Fruit fly (Drosophila melanogaster): ENCODE measurements around the gene PolD1.
A peak's percentile ranks its signal among the peaks of the same experiment; 100 is the strongest.

The PolD1 gene

dm6 chr3L:16001164-16001679, 13.6 kb upstream of the PolD1 start (continued):
- TF ChIP-seq odd (GFP tag; optimal IDR thresholded peaks at IDR 0.05) (peak; percentile 76), CG30431 (GFP tag; optimal IDR thresholded peaks at IDR 0.05) (no peak), Myb (GFP tag; optimal IDR thresholded peaks at IDR 0.05) (peak; percentile 59), pho (GFP tag; optimal IDR thresholded peaks at IDR 0.05) (peak; percentile 83), Scr (GFP tag; IDR thresholded peaks at IDR 0.05; ENCODE audit: partially characterized antibody) (0 out of 2 replicates have a peak, but pooled peaks have one; percentile 34), ken (GFP tag; IDR thresholded peaks at IDR 0.05) (no peak), klu (GFP tag; IDR thresholded peaks at IDR 0.05) (peak; percentile 65; the same call in 1 of the 2 replicates), CG14667 (GFP tag; IDR thresholded peaks at IDR 0.05) (no peak; the same call in 1 of the 2 replicates), Optix (GFP tag; IDR thresholded peaks at IDR 0.05) (no peak), CG4617 (GFP tag; optimal IDR thresholded peaks at IDR 0.05; ENCODE audit: borderline replicate concordance) (peak; percentile 3), BtbVII (GFP tag; optimal IDR thresholded peaks at IDR 0.05) (peak; percentile 82), CG17829 (tag; optimal IDR thresholded peaks at IDR 0.05) (peak; percentile 59), bigmax (GFP tag; optimal IDR thresholded peaks at IDR 0.05) (no peak), CG15601 (tag; optimal IDR thresholded peaks at IDR 0.05) (peak; percentile 26), ranshi (GFP tag; IDR thresholded peaks at IDR 0.05) (peak; percentile 55; the same call in 1 of the 2 replicates), Dll (GFP tag; IDR thresholded peaks at IDR 0.05; ENCODE audit: partially characterized antibody) (no peak), CG14014 (GFP tag; IDR thresholded peaks at IDR 0.05) (peak; percentile 75), Trl (optimal IDR thresholded peaks at IDR 0.05) (peak in 1 of 2 experiments; percentile 57), Trl (GFP tag; optimal IDR thresholded peaks at IDR 0.05) (peak; percentile 63), CG17385 (GFP tag; optimal IDR thresholded peaks at IDR 0.05) (peak; percentile 81), gro (GFP tag; optimal IDR thresholded peaks at IDR 0.05) (peak; percentile 90), gsb (GFP tag; IDR thresholded peaks at IDR 0.05) (peak; percentile 58), NK7.1 (GFP tag; optimal IDR thresholded peaks at IDR 0.05) (peak; percentile 72), CG17802 (tag; optimal IDR thresholded peaks at IDR 0.05) (no peak), sqz (GFP tag; optimal IDR thresholded peaks at IDR 0.05) (peak; percentile 35), gem (tag; optimal IDR thresholded peaks at IDR 0.05) (peak; percentile 88), row (GFP tag; IDR thresholded peaks at IDR 0.05) (peak; percentile 91), HmgD (GFP tag; optimal IDR thresholded peaks at IDR 0.05) (peak; percentile 72), grau (tag; optimal IDR thresholded peaks at IDR 0.05) (peak; percentile 89), CG4730 (GFP tag; IDR thresholded peaks at IDR 0.05) (peak; percentile 46; the same call in 1 of the 2 replicates), lov (optimal IDR thresholded peaks at IDR 0.05) (no peak), lov (GFP tag; IDR thresholded peaks at IDR 0.05) (no peak), Drgx (GFP tag; IDR thresholded peaks at IDR 0.05) (peak; percentile 86), wdn (GFP tag; IDR thresholded peaks at IDR 0.05) (peak; percentile 38; the same call in 1 of the 2 replicates), CG8089 (GFP tag; optimal IDR thresholded peaks at IDR 0.05) (peak; percentile 7), bab2 (GFP tag; optimal IDR thresholded peaks at IDR 0.05) (peak; percentile 64), CG14965 (GFP tag; optimal IDR thresholded peaks at IDR 0.05; ENCODE audit: borderline replicate concordance) (no peak), Six4 (GFP tag; optimal IDR thresholded peaks at IDR 0.05) (no peak), ems (GFP tag; optimal IDR thresholded peaks at IDR 0.05) (peak; percentile 57), CG11247 (GFP tag; IDR thresholded peaks at IDR 0.05) (peak; percentile 68), E2f1 (GFP tag; IDR thresholded peaks at IDR 0.05) (peak; percentile 53), CG3726 (GFP tag; IDR thresholded peaks at IDR 0.05) (no peak), nmo (GFP tag; optimal IDR thresholded peaks at IDR 0.05) (peak; percentile 77), Ada2b (GFP tag; IDR thresholded peaks at IDR 0.05) (peak; percentile 68), pros (GFP tag; optimal IDR thresholded peaks at IDR 0.05) (no peak), emc (GFP tag; optimal IDR thresholded peaks at IDR 0.05) (peak; percentile 14), BEAF-32 (GFP tag; optimal IDR thresholded peaks at IDR 0.05) (no peak), CG14050 (GFP tag; IDR thresholded peaks at IDR 0.05) (peak; percentile 56; the same call in 2 of the 3 replicates), twi (tag; optimal IDR thresholded peaks at IDR 0.05) (peak; percentile 14), Sox102F (GFP tag; optimal IDR thresholded peaks at IDR 0.05) (peak; percentile 62), CG10267 (tag; optimal IDR thresholded peaks at IDR 0.05) (peak; percentile 31)
